Fruit fly (Drosophila melanogaster) Kc167 (cell line): ENCODE results near the gene sra.

Experiments
- Myc ChIP-seq: fragments of >200 bp; optimal IDR thresholded peaks from 2 replicates; lab custom pipeline; 2017; ENCODE audit warnings: missing external identifiers
- insv ChIP-seq: fragments of >200 bp; optimal IDR thresholded peaks from 3 replicates; lab custom pipeline; 2018; ENCODE audit warnings: missing external identifiers
- psq ChIP-seq: fragments of >200 bp; optimal IDR thresholded peaks from 2 replicates; lab custom pipeline; 2017; ENCODE audit warnings: missing external identifiers

DNA sequence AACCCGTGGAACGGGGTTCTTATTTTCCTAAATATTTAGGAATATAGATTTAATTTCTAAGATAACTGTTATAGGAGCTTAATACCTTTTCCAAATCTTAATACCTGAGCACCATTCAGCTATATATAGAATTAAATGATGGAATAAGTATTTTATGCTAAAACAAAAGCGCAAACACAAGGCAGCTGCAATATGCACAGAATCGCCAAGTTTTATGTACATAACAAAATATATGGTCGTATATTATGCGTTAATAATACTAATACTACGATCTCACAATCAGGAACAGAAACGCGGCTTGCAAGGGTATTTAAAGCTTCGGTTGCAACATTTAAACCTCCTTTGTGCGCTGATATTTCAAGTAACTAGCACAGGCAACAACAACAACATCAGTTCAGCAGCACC lies 47.9 kb downstream of the sra start:
- no peak for TF ChIP-seq insv (lab: Kevin White, UChicago)
- TF ChIP-seq Myc (lab: Kevin White, UChicago): no peak
- TF ChIP-seq psq (lab: Kevin White, UChicago): no peak
